Worm (Caenorhabditis elegans): ENCODE measurements around the gene M04C3.5.

DNA sequence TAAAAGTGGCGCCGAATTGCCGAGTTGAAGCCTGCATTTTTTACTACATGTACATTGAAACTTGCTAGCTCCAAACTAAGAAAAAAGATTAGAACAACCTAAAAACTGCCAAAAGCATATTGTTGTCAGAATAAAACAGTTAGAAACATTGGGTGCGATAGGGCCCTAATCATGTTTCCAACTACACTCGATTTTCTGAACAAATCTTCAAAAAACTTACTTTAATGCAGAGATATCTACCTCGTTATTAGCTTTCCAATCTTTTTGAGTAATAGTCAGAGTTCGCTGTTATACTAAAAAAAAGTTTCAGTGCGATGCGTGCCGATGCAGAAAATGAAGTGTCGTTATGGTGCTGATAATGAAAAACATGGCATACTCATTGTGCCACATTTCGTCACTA lies 6.1 kb downstream of the M04C3.5 start, which contains the start of the genes Y43F8B.13 and Y43F8B.14:
- no peak for TF ChIP-seq flt-1 (GFP tag; IDR thresholded peaks at IDR 0.05)
- no peak for TF ChIP-seq klf-2 (GFP tag; conservative IDR thresholded peaks at IDR 0.05)
- no peak for TF ChIP-seq tab-1 (GFP tag; IDR thresholded peaks at IDR 0.05)
- TF ChIP-seq med-1 (GFP tag; optimal IDR thresholded peaks at IDR 0.05; ENCODE audit: insufficient read depth) = no peak
- TF ChIP-seq ref-1 (GFP tag; conservative IDR thresholded peaks at IDR 0.05) = no peak
- no peak for TF ChIP-seq T22C8.4 (GFP tag; IDR thresholded peaks at IDR 0.05)

Data from whole organism, midembryonic.